Worm (Caenorhabditis elegans) whole organism, midembryonic: ENCODE results near the gene dhcr-24.

Source experiments
- T22C8.4 ChIP-seq: fragments of 200-800 bp; sonication (Bioruptor generic); IDR thresholded peaks from 2 replicates; pipeline ENCODE4 v1.3.6; 2022; ENCODE audit warnings: missing genetic modification characterization, missing compliant biosample characterization
- cog-1 ChIP-seq: sonication (generic microtip); optimal IDR thresholded peaks from 2 replicates; lab custom pipeline; 2016; ENCODE audit warnings: missing genetic modification characterization, missing compliant biosample characterization
- flt-1 ChIP-seq: fragments of 200-800 bp; sonication (Bioruptor generic); IDR thresholded peaks from 2 replicates; pipeline ENCODE4 v1.3.6; 2022; ENCODE audit warnings: missing genetic modification characterization, missing compliant biosample characterization
- klf-2 ChIP-seq: fragments of 200-800 bp; sonication (Bioruptor generic); conservative IDR thresholded peaks from 2 replicates; pipeline ENCODE4 v1.3.6; 2022; ENCODE audit warnings: missing genetic modification reagents, missing genetic modification characterization, missing compliant biosample characterization
- med-1 ChIP-seq: sonication (generic microtip); optimal IDR thresholded peaks from 2 replicates; lab custom pipeline; 2017; ENCODE audit warnings: missing genetic modification characterization, mild to moderate bottlenecking, missing compliant biosample characterization, antibody characterized with exemption, missing genetic modification reagents; ENCODE audit not compliant: insufficient read depth
- ref-1 ChIP-seq: fragments of 200-800 bp; sonication (Bioruptor generic); conservative IDR thresholded peaks from 2 replicates; pipeline ENCODE4 v1.3.6; 2022; ENCODE audit warnings: missing genetic modification reagents, missing genetic modification characterization, missing compliant biosample characterization
- tab-1 ChIP-seq: fragments of 200-800 bp; sonication (Bioruptor generic); IDR thresholded peaks from 2 replicates; pipeline ENCODE4 v1.3.6; 2022; ENCODE audit warnings: missing genetic modification characterization, missing compliant biosample characterization
- ztf-23 ChIP-seq: fragments of 200-800 bp; sonication (Bioruptor generic); IDR thresholded peaks from 2 replicates; pipeline ENCODE4 v1.3.6; 2022; ENCODE audit warnings: missing genetic modification reagents, missing genetic modification characterization, missing compliant biosample characterization
- ztf-29 ChIP-seq: fragments of 200-800 bp; sonication (Bioruptor generic); IDR thresholded peaks from 2 replicates; pipeline ENCODE4 v1.3.6; 2022; ENCODE audit warnings: missing genetic modification reagents, missing genetic modification characterization, missing compliant biosample characterization

Gene dhcr-24

DNA sequence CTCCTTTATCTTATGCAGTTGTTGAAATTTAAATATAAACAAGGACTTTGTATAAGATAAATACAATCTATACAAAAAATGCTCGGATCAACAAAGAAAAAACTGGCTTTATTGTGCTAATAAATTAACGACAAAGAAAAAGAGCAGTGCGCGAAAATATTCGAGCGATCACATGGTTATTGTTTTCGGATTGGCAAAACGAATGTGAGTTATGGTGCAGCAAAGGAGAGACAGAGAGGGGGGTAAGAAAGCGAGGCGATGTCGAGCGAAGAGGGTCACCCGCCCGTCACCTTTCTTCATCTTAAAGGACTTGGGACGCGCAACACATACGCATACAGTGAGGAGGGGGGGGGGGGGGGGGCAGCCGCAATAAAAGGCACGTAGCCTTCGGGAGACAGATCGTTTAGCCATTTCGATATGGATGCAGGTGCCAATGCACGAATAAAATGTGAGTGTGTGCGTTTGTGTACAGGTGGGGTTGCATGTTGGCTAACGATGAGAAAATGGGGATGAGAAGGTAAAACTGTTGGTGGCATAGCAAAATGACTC, 19.3 kb upstream of the dhcr-24 start:
- 0 out of 2 replicates have a peak, but pooled peaks have one; percentile 57 for TF ChIP-seq flt-1
- peak; percentile 46; the same call in 1 of the 2 replicates for TF ChIP-seq ztf-29 (GFP tag; lab: Robert Waterston, UW)
- TF ChIP-seq cog-1 = no peak

DNA sequence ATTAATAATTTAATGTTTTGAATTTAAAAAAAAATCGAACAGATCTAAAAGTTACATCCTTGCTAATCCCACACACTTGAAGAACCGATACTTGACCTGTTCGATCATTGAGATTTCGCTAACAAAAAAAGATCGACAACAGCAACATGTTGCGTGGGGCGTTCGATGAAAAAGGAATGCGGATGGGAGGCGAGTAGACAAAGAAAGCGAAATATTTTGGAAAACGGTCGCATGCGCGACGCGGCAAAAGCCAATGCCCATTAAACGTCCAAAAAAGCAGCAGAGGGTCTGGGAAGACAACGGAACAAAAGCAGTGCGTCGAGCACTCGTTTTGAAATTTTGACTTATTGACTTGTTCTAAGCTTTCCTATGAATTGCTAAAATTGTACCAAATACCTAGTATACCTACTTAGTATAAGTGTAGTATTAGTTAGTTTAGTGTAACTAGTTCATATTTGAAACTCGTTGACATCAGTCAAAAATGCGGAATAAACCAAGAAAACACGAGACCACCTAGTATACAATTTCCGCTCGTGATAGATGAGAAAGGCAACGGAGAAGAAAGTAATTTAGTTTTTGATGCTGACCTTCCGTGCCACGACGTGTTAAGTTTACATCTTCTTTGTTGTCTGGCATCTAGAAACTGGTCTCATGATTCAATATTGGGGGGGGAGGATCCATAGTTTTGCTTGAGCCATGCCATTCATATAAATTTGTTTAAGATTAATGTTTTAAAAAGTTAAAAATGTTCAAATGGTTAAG, 18.1 kb upstream of the dhcr-24 start:
- TF ChIP-seq flt-1 (no peak), ref-1 (GFP tag; lab: Robert Waterston, UW) (no peak), T22C8.4 (no peak), ztf-23 (GFP tag; lab: Robert Waterston, UW) (no peak), med-1 (GFP tag; lab: Kevin White, UChicago) (no peak), ztf-29 (GFP tag; lab: Robert Waterston, UW) (no peak), cog-1 (no peak), tab-1 (GFP tag; lab: Robert Waterston, UW) (no peak), klf-2 (GFP tag; lab: Robert Waterston, UW) (no peak)

DNA sequence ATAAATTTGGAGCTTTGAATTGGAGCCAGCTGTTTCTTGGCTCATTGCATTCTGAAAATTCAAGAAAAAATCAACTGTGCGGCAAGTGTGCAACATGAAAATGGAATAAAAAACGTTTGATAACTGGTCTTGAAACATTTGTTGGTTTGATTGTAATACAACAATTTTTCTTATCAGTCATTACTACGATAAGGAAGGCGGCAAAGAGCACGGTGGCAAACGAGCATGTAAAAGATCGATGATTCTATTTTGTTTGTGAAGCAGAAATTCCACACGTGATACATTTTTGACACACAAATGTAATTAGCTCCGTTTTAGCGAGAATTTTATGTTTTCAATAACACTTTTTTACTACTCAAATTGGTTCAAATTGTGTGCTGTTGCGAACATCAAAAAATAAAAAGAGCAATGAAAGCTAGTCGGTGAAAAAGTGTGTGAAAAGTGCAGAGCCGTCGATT, 16.6 kb upstream of the dhcr-24 start, which contains the start of gene H01M10.1:
TSS of gene H01M10.1 (minus strand) at position 51 of the 458 bp plus-strand sequence.
- TF ChIP-seq cog-1 = no peak

DNA sequence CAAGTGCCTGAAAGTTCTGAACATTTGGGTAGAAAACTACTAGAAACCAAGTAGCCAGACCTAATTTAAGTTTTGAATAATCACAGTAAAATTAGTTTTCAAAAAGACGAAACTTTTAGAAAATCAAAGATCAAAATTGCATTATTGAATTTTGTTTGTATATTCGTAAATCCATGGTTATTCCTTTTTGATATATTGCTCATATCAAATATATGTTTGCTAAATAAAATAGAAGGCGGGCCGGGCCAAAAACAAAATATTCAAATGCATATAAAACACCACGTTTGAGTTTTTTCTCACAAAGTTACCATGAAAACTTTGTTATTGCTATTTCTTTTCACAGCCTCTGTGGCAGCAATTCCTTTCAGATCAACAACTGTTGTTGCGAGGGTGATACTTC, 13.5 kb upstream of the dhcr-24 start, which contains the start of gene ttr-42:
TSS of gene ttr-42 (plus strand) at position 301 of the 400 bp plus-strand sequence.
- TF ChIP-seq flt-1 (no peak), ztf-29 (GFP tag; lab: Robert Waterston, UW) (no peak), med-1 (GFP tag; lab: Kevin White, UChicago) (no peak), cog-1 (no peak), ztf-23 (GFP tag; lab: Robert Waterston, UW) (no peak), ref-1 (GFP tag; lab: Robert Waterston, UW) (no peak), T22C8.4 (no peak), klf-2 (GFP tag; lab: Robert Waterston, UW) (no peak), tab-1 (GFP tag; lab: Robert Waterston, UW) (no peak)

DNA sequence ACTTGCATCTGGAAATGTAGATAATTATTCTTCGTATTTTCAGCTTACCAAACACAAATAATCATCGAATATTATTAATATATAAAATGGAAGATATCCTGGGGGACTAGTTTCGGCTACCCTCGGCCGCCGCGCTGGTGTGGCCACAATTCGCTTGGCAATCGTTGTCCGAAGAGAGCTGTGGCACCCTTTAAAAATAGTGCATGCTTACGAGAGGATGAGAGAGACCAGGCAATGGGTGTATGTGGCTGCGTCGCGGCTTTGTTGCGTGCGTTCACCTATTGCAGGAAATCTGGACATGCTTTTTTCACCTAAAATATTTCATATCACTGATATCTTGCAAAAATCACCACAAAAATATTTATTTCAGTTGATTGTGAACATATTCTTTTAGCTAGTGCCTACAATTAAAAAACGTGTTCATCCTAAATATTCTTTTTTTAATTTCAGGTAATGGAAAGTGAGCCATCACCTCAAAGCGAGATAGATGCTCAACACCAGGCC, 8.8 kb upstream of the dhcr-24 start, which contains the start of the genes ccd-5 and F52H2.1:
TSS of gene ccd-5 (minus strand) at position 8 of the 504 bp plus-strand sequence.
TSS of gene F52H2.1 (plus strand) at position 454 of the 504 bp plus-strand sequence.
- TF ChIP-seq T22C8.4 (no peak), flt-1 (no peak), ztf-29 (GFP tag; lab: Robert Waterston, UW) (no peak)

DNA sequence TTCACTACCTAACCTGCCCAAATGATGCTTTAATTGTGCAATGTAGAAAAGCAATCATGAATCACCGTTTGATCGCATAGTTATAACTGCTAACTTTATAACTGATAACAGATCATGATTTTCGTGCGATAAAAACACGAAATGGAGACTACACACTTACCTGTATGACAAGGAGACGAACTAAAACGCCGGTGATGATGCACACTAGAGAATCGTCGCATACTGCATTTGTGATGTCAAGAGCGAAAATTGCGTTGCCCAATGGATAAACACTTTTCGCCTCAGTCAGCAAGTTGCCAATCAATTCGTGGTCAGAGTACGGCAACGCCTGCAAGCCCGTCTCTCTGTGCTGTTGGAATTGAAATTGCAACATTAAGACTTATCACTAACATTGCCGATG, 5.1 kb upstream of the dhcr-24 start:
- no peak for TF ChIP-seq T22C8.4
- no peak for TF ChIP-seq ztf-29 (GFP tag; lab: Robert Waterston, UW)
- no peak for TF ChIP-seq klf-2 (GFP tag; lab: Robert Waterston, UW)
- no peak for TF ChIP-seq med-1 (GFP tag; lab: Kevin White, UChicago)
- TF ChIP-seq ref-1 (GFP tag; lab: Robert Waterston, UW) = no peak
- no peak for TF ChIP-seq ztf-23 (GFP tag; lab: Robert Waterston, UW)
- no peak for TF ChIP-seq cog-1
- TF ChIP-seq tab-1 (GFP tag; lab: Robert Waterston, UW) = no peak
- no peak for TF ChIP-seq flt-1

DNA sequence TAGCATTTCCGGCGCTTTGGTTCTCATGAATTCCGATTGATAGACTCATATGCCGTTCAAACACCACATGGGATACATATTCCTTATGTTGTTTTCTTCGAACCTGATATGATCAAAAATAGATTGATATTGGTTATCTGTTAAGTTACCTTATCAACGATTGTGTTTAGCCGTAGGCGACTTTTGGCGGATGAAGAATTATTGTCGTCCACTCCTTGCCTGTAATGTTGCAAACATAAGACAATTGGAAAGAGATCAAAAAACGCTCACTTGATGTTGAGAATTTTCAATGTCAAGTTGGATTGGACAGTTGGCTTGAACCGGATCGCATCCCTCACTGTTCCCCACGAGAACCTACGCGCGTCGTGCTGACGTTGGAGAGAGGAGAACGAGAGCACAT, 3.8 kb upstream of the dhcr-24 start:
- TF ChIP-seq cog-1 (no peak), ref-1 (GFP tag; lab: Robert Waterston, UW) (no peak), T22C8.4 (no peak), flt-1 (no peak), ztf-29 (GFP tag; lab: Robert Waterston, UW) (no peak), klf-2 (GFP tag; lab: Robert Waterston, UW) (no peak), tab-1 (GFP tag; lab: Robert Waterston, UW) (no peak), ztf-23 (GFP tag; lab: Robert Waterston, UW) (no peak), med-1 (GFP tag; lab: Kevin White, UChicago) (no peak)

DNA sequence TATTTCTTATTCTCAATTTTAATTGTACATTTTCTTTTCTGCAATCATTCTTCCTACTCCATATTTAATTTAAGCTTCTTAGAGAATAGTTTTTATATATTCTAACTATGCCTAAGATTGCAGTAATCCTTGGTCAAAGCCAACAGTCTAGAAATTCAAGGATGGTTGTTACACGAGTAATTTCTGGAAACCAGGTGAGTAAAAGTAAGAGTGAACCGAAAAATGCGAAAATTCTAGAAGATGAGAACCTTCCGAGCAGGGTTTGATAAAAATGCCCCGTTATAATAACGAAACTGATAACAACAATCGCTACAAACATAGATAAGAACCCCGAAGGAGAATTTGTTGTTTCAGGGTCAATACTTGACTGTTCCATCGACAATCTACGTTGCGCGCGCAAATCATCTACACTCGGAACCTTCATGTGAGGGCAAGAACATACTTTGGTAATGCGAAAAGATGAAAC, 1.4 kb upstream of the dhcr-24 start, which contains the start of gene F52H2.15:
TSS of gene F52H2.15 (plus strand) at position 51 of the 466 bp plus-strand sequence.
- TF ChIP-seq ref-1 (GFP tag; lab: Robert Waterston, UW) = no peak
- no peak for TF ChIP-seq med-1 (GFP tag; lab: Kevin White, UChicago)
- TF ChIP-seq cog-1 = no peak
- no peak for TF ChIP-seq ztf-23 (GFP tag; lab: Robert Waterston, UW)
- TF ChIP-seq T22C8.4 = no peak
- no peak for TF ChIP-seq flt-1
- TF ChIP-seq klf-2 (GFP tag; lab: Robert Waterston, UW) = no peak

DNA sequence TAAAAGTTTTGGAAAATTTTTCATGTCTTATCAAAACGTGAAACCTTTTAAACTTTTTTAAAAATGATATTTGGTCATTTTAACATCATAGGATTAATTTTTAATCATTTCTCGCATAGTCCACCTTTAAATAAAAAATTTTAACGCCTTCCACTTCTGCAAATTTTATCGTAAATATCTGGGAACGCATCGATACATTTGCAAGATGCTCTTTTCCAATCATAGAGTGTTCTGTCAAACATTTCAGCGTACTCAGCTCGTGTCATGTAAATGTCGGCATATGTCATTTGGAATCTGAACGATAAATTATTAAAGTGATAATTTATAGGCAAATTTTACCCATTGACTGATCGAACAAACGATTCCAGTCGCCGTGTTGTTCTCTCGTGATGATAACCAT, 4.0 kb downstream of the dhcr-24 start, which contains the start of gene F52H2.5:
TSS of gene F52H2.5 (minus strand) at position 101 of the 400 bp plus-strand sequence.
- TF ChIP-seq T22C8.4 (no peak), med-1 (GFP tag; lab: Kevin White, UChicago) (no peak), ref-1 (GFP tag; lab: Robert Waterston, UW) (no peak), ztf-29 (GFP tag; lab: Robert Waterston, UW) (no peak), ztf-23 (GFP tag; lab: Robert Waterston, UW) (no peak), flt-1 (no peak), tab-1 (GFP tag; lab: Robert Waterston, UW) (no peak), klf-2 (GFP tag; lab: Robert Waterston, UW) (no peak), cog-1 (no peak)
